Fruit fly (Drosophila melanogaster) Kc167 (cell line): Measurements from ENCODE around the gene Xport-B.

ENCODE experiments used
- Myc ChIP-seq: fragments of >200 bp; optimal IDR thresholded peaks from 2 replicates; lab custom pipeline; 2017; ENCODE audit warnings: missing external identifiers
- Sin3A ChIP-seq: fragments of >200 bp; optimal IDR thresholded peaks from 2 replicates; lab custom pipeline; 2018; ENCODE audit warnings: missing external identifiers
- h ChIP-seq: fragments of >200 bp; optimal IDR thresholded peaks from 3 replicates; lab custom pipeline; 2018; ENCODE audit warnings: missing external identifiers
- insv ChIP-seq: fragments of >200 bp; optimal IDR thresholded peaks from 3 replicates; lab custom pipeline; 2018; ENCODE audit warnings: missing external identifiers
- psq ChIP-seq: fragments of >200 bp; optimal IDR thresholded peaks from 2 replicates; lab custom pipeline; 2017; ENCODE audit warnings: missing external identifiers
- ttk ChIP-seq: sonication (Bioruptor generic); optimal IDR thresholded peaks from 2 replicates; lab custom pipeline; 2017; ENCODE audit warnings: missing external identifiers

DNA sequence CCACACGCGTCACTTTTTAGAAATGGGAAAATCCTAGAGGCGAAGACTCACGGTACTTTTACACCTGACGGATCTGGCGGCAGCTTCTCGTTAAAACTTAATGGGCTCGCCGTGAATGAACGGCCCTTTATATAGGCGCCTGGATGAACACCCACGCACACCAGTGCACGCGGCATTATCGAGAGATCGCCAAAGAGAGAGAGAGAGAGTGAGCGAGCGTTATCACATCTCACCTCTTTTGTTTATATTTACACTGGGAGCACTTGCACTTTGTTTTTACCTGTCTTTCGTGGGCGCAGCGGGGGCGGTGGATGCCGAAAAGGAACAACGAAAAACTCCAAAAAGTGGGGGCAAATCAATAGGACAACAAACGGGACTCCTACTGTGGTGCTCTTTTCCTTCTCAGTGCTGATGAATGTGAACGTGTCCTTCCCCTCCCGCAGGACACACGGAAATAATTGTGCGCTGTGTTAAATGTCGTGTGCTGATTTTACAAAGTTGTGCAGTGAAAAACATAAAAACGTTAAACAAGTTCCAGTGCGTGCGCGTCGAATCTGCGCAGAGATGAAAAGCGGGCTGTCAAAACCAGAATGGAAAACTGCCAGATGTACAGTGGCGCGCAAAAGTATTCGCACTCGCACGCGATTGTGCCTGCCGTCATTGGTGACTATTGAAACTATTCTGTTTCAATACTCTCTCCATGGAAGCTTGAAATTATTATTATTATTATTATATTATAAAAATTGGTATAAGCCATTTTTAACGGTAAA lies 39.9 kb downstream of the Xport-B start, which contains the start of gene Mrp5:
- TF ChIP-seq Sin3A (lab: Kevin White, UChicago), result no peak
- TF ChIP-seq psq (lab: Kevin White, UChicago), result no peak
- no peak for TF ChIP-seq insv
- no peak for TF ChIP-seq Myc (lab: Kevin White, UChicago)
- no peak for TF ChIP-seq h (lab: Kevin White, UChicago)
- no peak for TF ChIP-seq ttk
